Fruit fly (Drosophila melanogaster) whole organism, embryonic: ENCODE results near the gene fliI.

Experiments
- Awh ChIP-seq: fragments of 200-800 bp; sonication (Bioruptor generic); IDR thresholded peaks from 2 replicates; pipeline ENCODE4, ENCODE4 v1.3.6; 2022; ENCODE audit warnings: missing biosample characterization, missing genetic modification characterization
- BEAF-32 ChIP-seq: fragments of 200-800 bp; sonication (Bioruptor generic); optimal IDR thresholded peaks from 3 replicates; lab custom pipeline; 2017; ENCODE audit warnings: missing biosample characterization, missing genetic modification characterization, mild to moderate bottlenecking, moderate library complexity, missing genetic modification reagents
- CG10321 ChIP-seq: fragments of 200-800 bp; sonication (Bioruptor generic); IDR thresholded peaks from 2 replicates; pipeline ENCODE4 v1.3.6; 2022; ENCODE audit warnings: missing biosample characterization, missing genetic modification characterization
- CG11398 ChIP-seq: fragments of 200-800 bp; sonication (Bioruptor generic); optimal IDR thresholded peaks from 2 replicates; lab custom pipeline; 2016; ENCODE audit warnings: missing biosample characterization, missing genetic modification characterization
- CG11560 ChIP-seq: fragments of 200-800 bp; sonication (Bioruptor generic); IDR thresholded peaks from 3 replicates; pipeline ENCODE4 v1.3.6; 2022; ENCODE audit warnings: missing biosample characterization, missing genetic modification characterization
- CG12219 ChIP-seq: fragments of 200-800 bp; sonication (Bioruptor generic); optimal IDR thresholded peaks from 3 replicates; lab custom pipeline; 2018; ENCODE audit warnings: missing biosample characterization, mild to moderate bottlenecking, missing genetic modification characterization
- CG12299 ChIP-seq: fragments of 200-800 bp; sonication (Bioruptor generic); optimal IDR thresholded peaks from 2 replicates; lab custom pipeline; 2018; ENCODE audit warnings: missing biosample characterization, mild to moderate bottlenecking, missing genetic modification characterization
- CG12769 ChIP-seq: fragments of 200-800 bp; sonication (Bioruptor generic); optimal IDR thresholded peaks from 2 replicates; lab custom pipeline; 2019; ENCODE audit warnings: missing biosample characterization, mild to moderate bottlenecking, missing genetic modification characterization, moderate library complexity
- CG13287 ChIP-seq: fragments of 200-800 bp; sonication (Bioruptor generic); IDR thresholded peaks from 2 replicates; pipeline ENCODE4 v1.3.6; 2022; ENCODE audit warnings: missing biosample characterization, missing genetic modification characterization; ENCODE audit not compliant: partially characterized antibody
- CG14050 ChIP-seq: fragments of 200-800 bp; sonication (Bioruptor generic); IDR thresholded peaks from 3 replicates; pipeline ENCODE4 v1.3.6; 2022; ENCODE audit warnings: missing biosample characterization, missing genetic modification characterization
- CG14667 ChIP-seq: fragments of 200-800 bp; sonication (Bioruptor generic); IDR thresholded peaks from 2 replicates; pipeline ENCODE4 v1.3.6; 2022; ENCODE audit warnings: missing biosample characterization, missing genetic modification characterization
- CG1647 ChIP-seq: fragments of 200-800 bp; sonication (Bioruptor generic); optimal IDR thresholded peaks from 3 replicates; lab custom pipeline; 2016; ENCODE audit warnings: missing biosample characterization, missing genetic modification characterization
- CG17612 ChIP-seq: fragments of 200-800 bp; sonication (Bioruptor generic); IDR thresholded peaks from 2 replicates; pipeline ENCODE4 v1.3.6; 2022; ENCODE audit warnings: missing biosample characterization, missing genetic modification characterization
- CG18476 ChIP-seq: fragments of 200-800 bp; sonication (Bioruptor generic); optimal IDR thresholded peaks from 2 replicates; lab custom pipeline; 2016; ENCODE audit warnings: missing biosample characterization, mild to moderate bottlenecking, missing genetic modification characterization
- CG18619 ChIP-seq: fragments of 200-800 bp; sonication (Bioruptor generic); optimal IDR thresholded peaks from 3 replicates; lab custom pipeline; 2017; ENCODE audit warnings: missing biosample characterization, mild to moderate bottlenecking, missing genetic modification characterization
- CG3163 ChIP-seq: fragments of 200-800 bp; sonication (Bioruptor generic); optimal IDR thresholded peaks from 3 replicates; lab custom pipeline; 2016; ENCODE audit warnings: missing biosample characterization, missing genetic modification characterization
- CG3726 ChIP-seq: fragments of 200-800 bp; sonication (Bioruptor generic); IDR thresholded peaks from 3 replicates; pipeline ENCODE4, ENCODE4 v1.3.6; 2022; ENCODE audit warnings: missing biosample characterization, missing genetic modification characterization
- CG43689 ChIP-seq: fragments of 200-800 bp; sonication (Bioruptor generic); IDR thresholded peaks from 2 replicates; pipeline ENCODE4 v1.3.6; 2022; ENCODE audit warnings: missing biosample characterization, missing genetic modification characterization
- CG4707 ChIP-seq: fragments of 200-800 bp; sonication (Bioruptor generic); optimal IDR thresholded peaks from 2 replicates; lab custom pipeline; 2018; ENCODE audit warnings: missing biosample characterization, mild to moderate bottlenecking, missing genetic modification characterization, moderate library complexity
- CG7271 ChIP-seq: fragments of 200-800 bp; sonication (Bioruptor generic); optimal IDR thresholded peaks from 2 replicates; lab custom pipeline; 2018; ENCODE audit warnings: missing biosample characterization, mild to moderate bottlenecking, missing genetic modification characterization, moderate library complexity
- CG8089 ChIP-seq: fragments of 200-800 bp; sonication (Bioruptor generic); optimal IDR thresholded peaks from 3 replicates; lab custom pipeline; 2016; ENCODE audit warnings: missing biosample characterization, missing genetic modification characterization
- CG9437 ChIP-seq: fragments of 200-800 bp; sonication (Bioruptor generic); optimal IDR thresholded peaks from 2 replicates; lab custom pipeline; 2018; ENCODE audit warnings: missing biosample characterization, mild to moderate bottlenecking, missing genetic modification characterization
- CoRest ChIP-seq: fragments of 200-800 bp; sonication (Bioruptor generic); optimal IDR thresholded peaks from 3 replicates; lab custom pipeline; 2018; ENCODE audit warnings: missing biosample characterization, mild to moderate bottlenecking, missing genetic modification characterization, moderate library complexity
- D19B ChIP-seq: fragments of 200-800 bp; sonication (Bioruptor generic); optimal IDR thresholded peaks from 2 replicates; lab custom pipeline; 2017; ENCODE audit warnings: missing biosample characterization, mild to moderate bottlenecking, missing genetic modification characterization
- Fer1 ChIP-seq: fragments of 200-800 bp; sonication (Bioruptor generic); optimal IDR thresholded peaks from 2 replicates; lab custom pipeline; 2017; ENCODE audit warnings: missing biosample characterization, mild to moderate bottlenecking, missing genetic modification characterization
- Hr39 ChIP-seq: fragments of >200 bp; optimal IDR thresholded peaks from 2 replicates; lab custom pipeline; 2017
- Kr ChIP-seq: fragments of 200-800 bp; sonication (Bioruptor generic); optimal IDR thresholded peaks from 2 replicates; lab custom pipeline; 2017; ENCODE audit warnings: missing biosample characterization, mild to moderate bottlenecking, missing genetic modification characterization
- Mrtf ChIP-seq: fragments of 200-800 bp; sonication (Bioruptor generic); IDR thresholded peaks from 3 replicates; pipeline ENCODE4 v1.3.6; 2022; ENCODE audit warnings: missing biosample characterization, missing genetic modification characterization
- NC2β ChIP-seq: fragments of 200-800 bp; sonication (Bioruptor generic); optimal IDR thresholded peaks from 2 replicates; lab custom pipeline; 2016; ENCODE audit warnings: missing biosample characterization, missing genetic modification characterization
- Nf-YC ChIP-seq: fragments of 200-800 bp; optimal IDR thresholded peaks from 3 replicates; lab custom pipeline; 2019; ENCODE audit warnings: missing biosample characterization, mild to moderate bottlenecking, missing genetic modification characterization, moderate library complexity
- Opbp ChIP-seq: fragments of 200-800 bp; sonication (Bioruptor generic); IDR thresholded peaks from 3 replicates; pipeline ENCODE4 v1.3.6; 2022; ENCODE audit warnings: missing biosample characterization, missing genetic modification characterization; ENCODE audit not compliant: partially characterized antibody
- Poxn ChIP-seq: fragments of 200-800 bp; sonication (Bioruptor generic); IDR thresholded peaks from 2 replicates; pipeline ENCODE4 v1.3.6; 2022; ENCODE audit warnings: missing biosample characterization, missing genetic modification characterization
- Scr ChIP-seq: fragments of 200-800 bp; sonication (Bioruptor generic); IDR thresholded peaks from 2 replicates; pipeline ENCODE4 v1.3.6; 2022; ENCODE audit warnings: missing biosample characterization, missing genetic modification characterization; ENCODE audit not compliant: partially characterized antibody
- Sry-δ ChIP-seq: fragments of 200-800 bp; sonication (Bioruptor generic); optimal IDR thresholded peaks from 2 replicates; lab custom pipeline; 2016; ENCODE audit warnings: missing biosample characterization, missing genetic modification characterization
- Xrp1 ChIP-seq: fragments of 200-800 bp; sonication (Bioruptor generic); IDR thresholded peaks from 2 replicates; pipeline ENCODE4 v1.3.6; 2022; ENCODE audit warnings: missing biosample characterization, missing genetic modification characterization
- cad ChIP-seq: fragments of >200 bp; optimal IDR thresholded peaks from 2 replicates; lab custom pipeline; 2017; ENCODE audit warnings: missing biosample characterization, missing genetic modification characterization
- crol ChIP-seq: fragments of 200-800 bp; sonication (Bioruptor generic); IDR thresholded peaks from 2 replicates; pipeline ENCODE4 v1.3.6; 2022; ENCODE audit warnings: missing biosample characterization, missing genetic modification characterization
- cwo ChIP-seq: fragments of 200-800 bp; sonication (Bioruptor generic); optimal IDR thresholded peaks from 3 replicates; lab custom pipeline; 2017; ENCODE audit warnings: missing biosample characterization, missing genetic modification characterization, mild to moderate bottlenecking, moderate library complexity, missing genetic modification reagents
- dysf ChIP-seq: fragments of 200-800 bp; sonication (Bioruptor generic); IDR thresholded peaks from 3 replicates; pipeline ENCODE4 v1.3.6; 2022; ENCODE audit warnings: missing biosample characterization, missing genetic modification characterization
- eve ChIP-seq, 2 experiments: fragments of >200 bp; optimal IDR thresholded peaks; 2 replicates each; lab custom pipeline; 2017; ENCODE audit warnings: missing biosample characterization in 2 of 2, missing genetic modification characterization in 2 of 2
- exex ChIP-seq: fragments of 200-800 bp; sonication (Bioruptor generic); optimal IDR thresholded peaks from 4 replicates; lab custom pipeline; 2018; ENCODE audit warnings: missing biosample characterization, mild to moderate bottlenecking, missing genetic modification characterization, moderate library complexity
- gem ChIP-seq: fragments of 200-800 bp; sonication (Bioruptor generic); optimal IDR thresholded peaks from 2 replicates; lab custom pipeline; 2019; ENCODE audit warnings: missing biosample characterization, mild to moderate bottlenecking, missing genetic modification characterization, moderate library complexity
- jing ChIP-seq: fragments of 200-800 bp; sonication (Bioruptor generic); optimal IDR thresholded peaks from 2 replicates; lab custom pipeline; 2018; ENCODE audit warnings: missing biosample characterization, mild to moderate bottlenecking, missing genetic modification characterization
- lilli ChIP-seq: fragments of 200-800 bp; sonication (Bioruptor generic); optimal IDR thresholded peaks from 3 replicates; lab custom pipeline; 2016; ENCODE audit warnings: missing biosample characterization, missing genetic modification characterization
- lov ChIP-seq, 2 experiments: fragments of 200-800 bp in 1 of 2; fragments of >200 bp in 1 of 2; sonication (Bioruptor generic) in 1 of 2; IDR thresholded peaks in 1 of 2; optimal IDR thresholded peaks in 1 of 2; 2 replicates in 1 of 2; 3 replicates in 1 of 2; pipeline versions ENCODE4 v1.3.6 to Lab custom; 2017 to 2022; ENCODE audit warnings: missing biosample characterization in 1 of 2, missing genetic modification characterization in 1 of 2
- onecut ChIP-seq: fragments of 200-800 bp; sonication (Bioruptor generic); IDR thresholded peaks from 2 replicates; pipeline ENCODE4 v1.3.6; 2022; ENCODE audit warnings: missing biosample characterization, missing genetic modification characterization
- psq ChIP-seq: fragments of 200-800 bp; sonication (Bioruptor generic); optimal IDR thresholded peaks from 2 replicates; lab custom pipeline; 2017; ENCODE audit warnings: missing biosample characterization, missing genetic modification characterization
- sima ChIP-seq: fragments of 200-800 bp; sonication (Bioruptor generic); optimal IDR thresholded peaks from 2 replicates; lab custom pipeline; 2016; ENCODE audit warnings: missing biosample characterization, missing genetic modification characterization
- sr ChIP-seq: fragments of 200-800 bp; sonication (Bioruptor generic); IDR thresholded peaks from 3 replicates; pipeline ENCODE4 v1.3.6; 2022; ENCODE audit warnings: missing biosample characterization, missing genetic modification characterization
- wdn ChIP-seq: fragments of 200-800 bp; sonication (Bioruptor generic); IDR thresholded peaks from 2 replicates; pipeline ENCODE4 v1.3.6; 2022; ENCODE audit warnings: missing biosample characterization, missing genetic modification characterization

Gene fliI

DNA sequence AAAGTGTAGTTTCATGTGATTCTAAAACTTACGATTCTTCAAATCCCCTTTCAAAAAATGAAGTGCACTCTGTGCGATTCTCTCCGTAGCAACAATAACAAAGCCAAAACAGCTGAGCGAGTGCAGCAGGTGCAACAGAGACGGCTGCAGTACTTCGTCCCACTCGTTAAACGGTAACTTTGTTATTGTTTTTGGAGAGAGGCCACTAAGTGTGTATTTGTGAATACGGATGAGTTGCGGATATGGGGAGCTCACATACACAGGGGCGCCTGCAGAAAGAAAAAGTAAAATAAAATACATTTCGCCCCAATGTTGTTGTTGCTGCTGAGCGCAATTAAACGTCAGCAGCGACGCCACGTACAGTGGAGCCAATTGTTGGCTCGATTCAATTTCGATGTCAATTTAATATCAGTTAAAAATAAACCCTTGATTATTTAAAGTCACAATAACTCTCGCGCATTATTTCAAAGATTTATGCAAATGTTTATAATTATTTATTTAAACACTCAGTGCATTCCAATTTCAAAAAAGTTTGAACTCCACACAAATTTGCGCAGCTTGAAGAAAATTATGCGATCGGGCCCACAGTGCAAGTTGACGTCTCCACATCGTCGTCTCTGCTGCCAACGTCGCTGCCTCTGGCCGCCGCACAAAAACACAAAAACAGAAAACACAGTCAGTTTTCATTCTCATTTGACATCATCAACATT lies 28.0 kb downstream of the fliI start (continued):
- peak; percentile 92 for TF ChIP-seq CG8089 (GFP tag; lab: Kevin White, UChicago)
- TF ChIP-seq Mrtf (GFP tag; lab: Robert Waterston, UW), result peak; percentile 96
- peak; percentile 98 for TF ChIP-seq Fer1 (GFP tag; lab: Kevin White, UChicago)
- peak; percentile 91; the same call in 2 of the 3 replicates for TF ChIP-seq CG11560
- peak; percentile 93 for TF ChIP-seq Nf-YC (tag; lab: Kevin White, UChicago)
- peak; percentile 97 for TF ChIP-seq CG12299
- TF ChIP-seq CG3163 (GFP tag; lab: Kevin White, UChicago), result peak; percentile 80
- peak; percentile 92 for TF ChIP-seq onecut (GFP tag; lab: Robert Waterston, UW)
- TF ChIP-seq CG18619 (GFP tag; lab: Kevin White, UChicago), result peak; percentile 98
- peak; percentile 93 for TF ChIP-seq CG43689 (GFP tag; lab: Robert Waterston, UW)
- TF ChIP-seq CG14667 (GFP tag; lab: Robert Waterston, UW), result peak; percentile 92
- TF ChIP-seq wdn (GFP tag; lab: Robert Waterston, UW), result peak; percentile 94
- TF ChIP-seq NC2β (GFP tag; lab: Kevin White, UChicago), result peak; percentile 93
- TF ChIP-seq Poxn (GFP tag; lab: Robert Waterston, UW), result peak; percentile 82
- TF ChIP-seq BEAF-32 (GFP tag; lab: Kevin White, UChicago), result peak; percentile 26
- TF ChIP-seq CG12769 (tag; lab: Kevin White, UChicago), result peak; percentile 95
- TF ChIP-seq Hr39 (lab: Kevin White, UChicago), result no peak
- TF ChIP-seq psq, result peak; percentile 89
- peak; percentile 96 for TF ChIP-seq cwo (GFP tag; lab: Kevin White, UChicago)
- TF ChIP-seq eve (GFP tag; optimal IDR thresholded peaks at IDR 0.05; lab: Kevin White, UChicago), result peak in 1 of 2 experiments; percentile 98
- TF ChIP-seq crol (GFP tag; lab: Robert Waterston, UW), result peak; percentile 63
- TF ChIP-seq CG17612 (GFP tag; lab: Robert Waterston, UW), result peak; percentile 90
- TF ChIP-seq CG13287 (GFP tag; lab: Robert Waterston, UW), result no peak
- no peak for TF ChIP-seq lov (optimal IDR thresholded peaks at IDR 0.05; lab: Kevin White, UChicago)
- TF ChIP-seq lov (GFP tag; IDR thresholded peaks at IDR 0.05; lab: Robert Waterston, UW), result peak; percentile 82
- peak; percentile 99 for TF ChIP-seq CoRest (tag; lab: Kevin White, UChicago)
- TF ChIP-seq exex (tag; lab: Kevin White, UChicago), result peak; percentile 92
- TF ChIP-seq lilli (GFP tag; lab: Kevin White, UChicago), result peak; percentile 98
- TF ChIP-seq D19B (GFP tag; lab: Kevin White, UChicago), result peak; percentile 91
- peak; percentile 94 for TF ChIP-seq Awh (GFP tag; lab: Robert Waterston, UW)
- TF ChIP-seq Kr (GFP tag; lab: Kevin White, UChicago), result no peak
- TF ChIP-seq CG10321 (GFP tag; lab: Robert Waterston, UW), result peak; percentile 78
- peak; percentile 95 for TF ChIP-seq jing (GFP tag; lab: Kevin White, UChicago)
- peak; percentile 99 for TF ChIP-seq CG4707 (GFP tag; lab: Kevin White, UChicago)
- TF ChIP-seq CG12219 (GFP tag; lab: Kevin White, UChicago), result peak; percentile 97
- TF ChIP-seq gem, result peak; percentile 99
- TF ChIP-seq dysf, result peak; percentile 99
- peak; percentile 72 for TF ChIP-seq sr (GFP tag; lab: Robert Waterston, UW)
- no peak for TF ChIP-seq Scr
- peak; percentile 96 for TF ChIP-seq Xrp1 (GFP tag; lab: Robert Waterston, UW)
- TF ChIP-seq CG9437 (GFP tag; lab: Kevin White, UChicago), result peak; percentile 93
- TF ChIP-seq CG11398, result peak; percentile 87
- peak; percentile 85 for TF ChIP-seq sima
- peak; percentile 95 for TF ChIP-seq CG1647
- TF ChIP-seq CG3726 (GFP tag; lab: Robert Waterston, UW), result peak; percentile 94
- TF ChIP-seq CG14050 (GFP tag; lab: Robert Waterston, UW), result peak; percentile 94
- TF ChIP-seq Sry-δ (GFP tag; lab: Kevin White, UChicago), result peak; percentile 66
- peak; percentile 75 for TF ChIP-seq CG7271 (tag; lab: Kevin White, UChicago)
- no peak for TF ChIP-seq Opbp (GFP tag; lab: Robert Waterston, UW)
- peak; percentile 97 for TF ChIP-seq CG18476
- no peak for TF ChIP-seq cad (GFP tag; lab: Kevin White, UChicago)
